Worm (Caenorhabditis elegans) whole organism, young adult: Measurements from ENCODE around the gene T22C8.6.
A peak's percentile ranks its signal among the peaks of the same experiment; 100 is the strongest.

Experiments
- B0261.1 ChIP-seq: sonication (generic microtip); optimal IDR thresholded peaks from 2 replicates; lab custom pipeline; 2016; ENCODE audit warnings: mild to moderate bottlenecking, missing genetic modification characterization, moderate library complexity, missing compliant biosample characterization
- D2030.7 ChIP-seq: fragments of 200-800 bp; sonication (Bioruptor generic); IDR thresholded peaks from 2 replicates; pipeline ENCODE4 v1.3.6; 2022; ENCODE audit warnings: missing genetic modification reagents, missing genetic modification characterization, missing compliant biosample characterization
- F23B12.7 ChIP-seq: sonication (generic microtip); optimal IDR thresholded peaks from 2 replicates; lab custom pipeline; 2017; ENCODE audit warnings: missing genetic modification characterization, mild to moderate bottlenecking, missing compliant biosample characterization, antibody characterized with exemption, moderate library complexity; ENCODE audit not compliant: insufficient read depth
- F33H1.4 ChIP-seq: fragments of 200-800 bp; sonication (Bioruptor generic); IDR thresholded peaks from 2 replicates; pipeline ENCODE4 v1.3.6; 2022; ENCODE audit warnings: missing genetic modification reagents, missing genetic modification characterization, missing compliant biosample characterization
- F57A8.1 ChIP-seq: fragments of 200-800 bp; sonication (Bioruptor generic); optimal IDR thresholded peaks from 2 replicates; lab custom pipeline; 2018; ENCODE audit warnings: mild to moderate bottlenecking, missing genetic modification characterization, moderate library complexity, missing compliant biosample characterization
- F57C9.4 ChIP-seq: sonication (generic microtip); optimal IDR thresholded peaks from 2 replicates; lab custom pipeline; 2017; ENCODE audit warnings: mild to moderate bottlenecking, missing genetic modification characterization, missing compliant biosample characterization
- K12H6.12 ChIP-seq: fragments of 200-800 bp; sonication (Bioruptor generic); optimal IDR thresholded peaks from 2 replicates; lab custom pipeline; 2018; ENCODE audit warnings: mild to moderate bottlenecking, missing genetic modification characterization, missing compliant biosample characterization
- T07F8.4 ChIP-seq: sonication (generic microtip); optimal IDR thresholded peaks from 2 replicates; lab custom pipeline; 2016; ENCODE audit warnings: mild to moderate bottlenecking, missing genetic modification characterization, moderate library complexity, missing compliant biosample characterization
- Y53F4B.3 ChIP-seq: fragments of 200-800 bp; sonication (Bioruptor generic); IDR thresholded peaks from 2 replicates; pipeline ENCODE4 v1.3.6; 2022; ENCODE audit warnings: missing genetic modification reagents, missing genetic modification characterization, missing compliant biosample characterization
- Y95B8A.8 ChIP-seq: fragments of 200-800 bp; sonication (Bioruptor generic); IDR thresholded peaks from 2 replicates; pipeline ENCODE4 v1.3.6; 2022; ENCODE audit warnings: missing genetic modification reagents, missing genetic modification characterization, missing compliant biosample characterization
- aptf-3 ChIP-seq: fragments of 200-800 bp; sonication (Bioruptor generic); IDR thresholded peaks from 2 replicates; pipeline ENCODE4 v1.3.6; 2022; ENCODE audit warnings: missing genetic modification characterization, missing compliant biosample characterization
- attf-5 ChIP-seq: fragments of 200-800 bp; sonication (Bioruptor generic); optimal IDR thresholded peaks from 2 replicates; lab custom pipeline; 2018; ENCODE audit warnings: mild to moderate bottlenecking, missing genetic modification characterization, missing compliant biosample characterization
- cebp-1 ChIP-seq, 2 experiments: fragments of 200-800 bp in 1 of 2; sonication (Bioruptor generic) in 1 of 2; sonication (generic microtip) in 1 of 2; IDR thresholded peaks in 1 of 2; optimal IDR thresholded peaks in 1 of 2; 2 replicates each; pipeline versions ENCODE4 v1.3.6 to Lab custom; 2017 to 2022; ENCODE audit warnings: missing compliant biosample characterization in 2 of 2, missing genetic modification characterization in 2 of 2, mild to moderate bottlenecking in 1 of 2, missing genetic modification reagents in 1 of 2, moderate library complexity in 1 of 2
- ceh-40 ChIP-seq: fragments of 200-800 bp; sonication (Bioruptor generic); IDR thresholded peaks from 2 replicates; pipeline ENCODE4 v1.3.6; 2022; ENCODE audit warnings: missing genetic modification characterization, missing compliant biosample characterization
- chd-7 ChIP-seq: sonication (generic microtip); optimal IDR thresholded peaks from 2 replicates; lab custom pipeline; 2016; ENCODE audit warnings: mild to moderate bottlenecking, missing genetic modification characterization, moderate library complexity, missing compliant biosample characterization
- dpl-1 ChIP-seq: fragments of 150-350 bp; optimal IDR thresholded peaks from 2 replicates; lab custom pipeline; 2014; ENCODE audit warnings: missing biosample characterization, missing genetic modification reagents, missing genetic modification characterization
- efl-1 ChIP-seq: fragments of 150-350 bp; optimal IDR thresholded peaks from 2 replicates; lab custom pipeline; 2014; ENCODE audit warnings: missing biosample characterization, missing genetic modification reagents, missing genetic modification characterization
- ekl-4 ChIP-seq: fragments of 200-800 bp; sonication (Bioruptor generic); IDR thresholded peaks from 2 replicates; pipeline ENCODE4 v1.3.6; 2022; ENCODE audit warnings: missing genetic modification reagents, missing genetic modification characterization, missing compliant biosample characterization
- fkh-3 ChIP-seq: sonication (generic microtip); optimal IDR thresholded peaks from 2 replicates; lab custom pipeline; 2016; ENCODE audit warnings: mild to moderate bottlenecking, missing genetic modification characterization, missing compliant biosample characterization
- him-1 ChIP-seq: sonication (generic microtip); optimal IDR thresholded peaks from 2 replicates; lab custom pipeline; 2016; ENCODE audit warnings: missing genotype, missing genetic modification reagents, missing genetic modification characterization, missing compliant biosample characterization
- hmg-1.2 ChIP-seq: fragments of 200-800 bp; sonication (Bioruptor generic); IDR thresholded peaks from 2 replicates; pipeline ENCODE4 v1.3.6; 2022; ENCODE audit warnings: missing genetic modification reagents, missing genetic modification characterization, missing compliant biosample characterization
- hrde-1 ChIP-seq: sonication (generic microtip); optimal IDR thresholded peaks from 2 replicates; lab custom pipeline; 2016; ENCODE audit warnings: missing genetic modification characterization, mild to moderate bottlenecking, missing compliant biosample characterization, moderate library complexity, missing genotype, missing genetic modification reagents, borderline replicate concordance
- lin-54 ChIP-seq: fragments of 200-800 bp; sonication (Bioruptor generic); optimal IDR thresholded peaks from 2 replicates; lab custom pipeline; 2018; ENCODE audit warnings: mild to moderate bottlenecking, missing genetic modification characterization, missing compliant biosample characterization
- lir-1 ChIP-seq: fragments of 200-800 bp; sonication (Bioruptor generic); conservative IDR thresholded peaks from 2 replicates; pipeline ENCODE4 v1.3.6; 2022; ENCODE audit warnings: missing genetic modification reagents, missing genetic modification characterization, missing compliant biosample characterization
- lsl-1 ChIP-seq: fragments of 200-800 bp; sonication (Bioruptor generic); optimal IDR thresholded peaks from 2 replicates; lab custom pipeline; 2018; ENCODE audit warnings: mild to moderate bottlenecking, missing genetic modification characterization, moderate library complexity, missing compliant biosample characterization
- madf-6 ChIP-seq: fragments of 200-800 bp; sonication (Bioruptor generic); IDR thresholded peaks from 2 replicates; pipeline ENCODE4 v1.3.6; 2022; ENCODE audit warnings: missing genetic modification reagents, missing genetic modification characterization, missing compliant biosample characterization
- mcd-1 ChIP-seq: fragments of 200-800 bp; sonication (Bioruptor generic); IDR thresholded peaks from 2 replicates; pipeline ENCODE4 v1.3.6; 2022; ENCODE audit warnings: missing genetic modification reagents, missing genetic modification characterization, missing compliant biosample characterization
- nhr-27 ChIP-seq: fragments of 200-800 bp; sonication (Bioruptor generic); optimal IDR thresholded peaks from 2 replicates; lab custom pipeline; 2018; ENCODE audit warnings: mild to moderate bottlenecking, missing genetic modification characterization, moderate library complexity, missing compliant biosample characterization
- rec-8 ChIP-seq, 2 experiments: sonication (generic microtip); optimal IDR thresholded peaks; 2 replicates each; lab custom pipeline; 2016; ENCODE audit warnings: mild to moderate bottlenecking in 2 of 2, missing genetic modification characterization in 2 of 2, missing genetic modification reagents in 2 of 2, missing genotype in 2 of 2, missing biosample characterization in 1 of 2, missing compliant biosample characterization in 1 of 2, moderate library complexity in 1 of 2
- sdz-38 ChIP-seq: sonication (generic microtip); optimal IDR thresholded peaks from 2 replicates; lab custom pipeline; 2016; ENCODE audit warnings: missing genotype, missing genetic modification characterization, missing compliant biosample characterization
- sea-2 ChIP-seq: fragments of 200-800 bp; sonication (Bioruptor generic); IDR thresholded peaks from 2 replicates; pipeline ENCODE4 v1.3.6; 2022; ENCODE audit warnings: missing genetic modification characterization, missing compliant biosample characterization
- snpc-1.1 ChIP-seq: sonication (generic microtip); optimal IDR thresholded peaks from 2 replicates; lab custom pipeline; 2017; ENCODE audit warnings: missing genetic modification characterization, mild to moderate bottlenecking, missing compliant biosample characterization, antibody characterized with exemption, moderate library complexity, missing genotype, missing genetic modification reagents; ENCODE audit not compliant: insufficient read depth
- snpc-1.3 ChIP-seq: sonication (generic microtip); optimal IDR thresholded peaks from 2 replicates; lab custom pipeline; 2017; ENCODE audit warnings: missing genetic modification characterization, mild to moderate bottlenecking, missing compliant biosample characterization, antibody characterized with exemption, moderate library complexity, missing genotype, missing genetic modification reagents; ENCODE audit not compliant: insufficient read depth
- snpc-4 ChIP-seq, 5 experiments: fragments of 150-350 bp in 1 of 5; sonication (generic microtip) in 4 of 5; optimal IDR thresholded peaks; 2 replicates each; lab custom pipeline; 2014 to 2018; ENCODE audit warnings: missing genetic modification characterization in 5 of 5, missing biosample characterization in 3 of 5, antibody characterized with exemption in 2 of 5, mild to moderate bottlenecking in 2 of 5, missing compliant biosample characterization in 2 of 5, missing genotype in 2 of 5, moderate library complexity in 2 of 5, missing genetic modification reagents in 1 of 5
- sptf-2 ChIP-seq: fragments of 200-800 bp; sonication (Bioruptor generic); optimal IDR thresholded peaks from 2 replicates; lab custom pipeline; 2018; ENCODE audit warnings: mild to moderate bottlenecking, missing genetic modification characterization, missing compliant biosample characterization
- tbp1 ChIP-seq: fragments of 200-800 bp; sonication (Bioruptor generic); optimal IDR thresholded peaks from 2 replicates; lab custom pipeline; 2018; ENCODE audit warnings: mild to moderate bottlenecking, missing genetic modification characterization, missing compliant biosample characterization
- unc-130 ChIP-seq: sonication (generic microtip); optimal IDR thresholded peaks from 2 replicates; lab custom pipeline; 2016; ENCODE audit warnings: missing genetic modification reagents, missing genetic modification characterization, missing compliant biosample characterization
- unc-62 ChIP-seq: fragments of 150-350 bp; optimal IDR thresholded peaks from 2 replicates; lab custom pipeline; 2014; ENCODE audit warnings: missing biosample characterization, missing genetic modification reagents, missing genetic modification characterization
- xnd-1 ChIP-seq: sonication (generic microtip); optimal IDR thresholded peaks from 2 replicates; lab custom pipeline; 2016; ENCODE audit warnings: missing genotype, missing genetic modification reagents, missing genetic modification characterization, missing compliant biosample characterization
- zfh-2 ChIP-seq: fragments of 200-800 bp; sonication (Bioruptor generic); conservative IDR thresholded peaks from 2 replicates; pipeline ENCODE4 v1.3.6; 2022; ENCODE audit warnings: missing genetic modification reagents, missing genetic modification characterization, missing compliant biosample characterization
- zim-3 ChIP-seq: sonication (generic microtip); optimal IDR thresholded peaks from 2 replicates; lab custom pipeline; 2017; ENCODE audit warnings: mild to moderate bottlenecking, missing genetic modification characterization, moderate library complexity, missing compliant biosample characterization
- ztf-25 ChIP-seq: fragments of 200-800 bp; sonication (Bioruptor generic); IDR thresholded peaks from 2 replicates; pipeline ENCODE4 v1.3.6; 2022; ENCODE audit warnings: missing genetic modification reagents, missing genetic modification characterization, missing compliant biosample characterization
- ztf-6 ChIP-seq: fragments of 200-800 bp; sonication (Bioruptor generic); IDR thresholded peaks from 2 replicates; pipeline ENCODE4 v1.3.6; 2022; ENCODE audit warnings: missing genetic modification reagents, missing genetic modification characterization, missing compliant biosample characterization

Gene T22C8.6

DNA sequence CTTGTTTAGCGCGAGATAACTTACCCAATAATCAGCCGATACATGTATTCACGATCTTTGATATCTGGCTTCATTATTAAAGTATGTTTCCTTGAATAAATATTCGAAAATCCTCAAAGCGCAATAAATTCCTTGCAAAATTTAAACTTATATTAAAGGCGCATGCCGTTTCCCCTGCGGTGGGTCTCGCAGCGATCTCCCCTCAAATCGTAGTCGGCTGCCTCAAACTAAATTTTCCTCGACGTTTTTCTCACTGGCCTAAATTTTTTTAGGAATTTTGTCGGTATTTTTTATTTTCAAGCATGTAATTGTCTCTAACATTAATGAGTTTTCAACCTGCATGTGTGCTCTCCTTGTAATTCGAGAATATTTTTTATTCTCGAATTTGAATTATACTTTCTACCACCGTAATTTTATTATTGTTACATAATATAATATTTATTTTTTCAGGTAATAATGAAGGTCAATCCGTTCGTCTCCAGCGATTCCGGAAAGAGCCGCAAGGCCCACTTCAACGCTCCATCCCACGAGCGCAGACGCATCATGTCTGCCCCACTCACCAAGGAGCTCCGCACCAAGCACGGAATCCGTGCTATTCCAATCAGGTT is 27.6 kb downstream of the T22C8.6 start, which contains the start of the genes cpf-1 and rpl-26:
TSS of gene cpf-1 (minus strand) at position 104 of the 608 bp plus-strand sequence.
TSS of gene rpl-26 (plus strand) at position 449 of the 608 bp plus-strand sequence.
- TF ChIP-seq dpl-1 (GFP tag; lab: Kevin White, UChicago) (no peak), chd-7 (tag; lab: Kevin White, UChicago) (no peak), T07F8.4 (tag; lab: Kevin White, UChicago) (no peak), madf-6 (GFP tag; lab: Robert Waterston, UW) (peak; percentile 38; the same call in 1 of the 2 replicates), B0261.1 (tag; lab: Kevin White, UChicago) (no peak), tbp1 (peak; percentile 33), cebp-1 (GFP tag; IDR thresholded peaks at IDR 0.05; lab: Robert Waterston, UW) (no peak), cebp-1 (tag; optimal IDR thresholded peaks at IDR 0.05; lab: Kevin White, UChicago) (no peak), mcd-1 (GFP tag; lab: Robert Waterston, UW) (peak; percentile 32; the same call in 1 of the 2 replicates), rec-8 (tag; optimal IDR thresholded peaks at IDR 0.05; lab: Kevin White, UChicago) (no peak), D2030.7 (GFP tag; lab: Robert Waterston, UW) (no peak), nhr-27 (no peak), ekl-4 (GFP tag; lab: Robert Waterston, UW) (no peak), lir-1 (no peak), unc-130 (GFP tag; lab: Kevin White, UChicago) (no peak), sptf-2 (GFP tag; lab: Kevin White, UChicago) (peak; percentile 92), xnd-1 (tag; lab: Kevin White, UChicago) (no peak), ztf-6 (GFP tag; lab: Robert Waterston, UW) (no peak), fkh-3 (tag; lab: Kevin White, UChicago) (no peak), K12H6.12 (no peak), sea-2 (GFP tag; lab: Robert Waterston, UW) (no peak), F23B12.7 (peak; percentile 30), F57C9.4 (tag; lab: Kevin White, UChicago) (no peak), ceh-40 (GFP tag; lab: Robert Waterston, UW) (no peak), aptf-3 (no peak), attf-5 (peak; percentile 18), Y53F4B.3 (GFP tag; lab: Robert Waterston, UW) (no peak), zim-3 (tag; lab: Kevin White, UChicago) (no peak), F33H1.4 (GFP tag; lab: Robert Waterston, UW) (peak; percentile 88), sdz-38 (tag; lab: Kevin White, UChicago) (no peak), zfh-2 (GFP tag; lab: Robert Waterston, UW) (0 out of 2 replicates have a peak, but pooled peaks have one; percentile 8), unc-62 (GFP tag; lab: Kevin White, UChicago) (no peak), snpc-1.3 (tag; lab: Kevin White, UChicago) (peak; percentile 34), hmg-1.2 (peak; percentile 28; the same call in 1 of the 2 replicates), snpc-1.1 (peak; percentile 54), lsl-1 (peak; percentile 34), hrde-1 (tag; lab: Kevin White, UChicago) (no peak), efl-1 (GFP tag; lab: Kevin White, UChicago) (peak; percentile 9), ztf-25 (GFP tag; lab: Robert Waterston, UW) (no peak), F57A8.1 (GFP tag; lab: Kevin White, UChicago) (no peak), lin-54 (GFP tag; lab: Kevin White, UChicago) (peak; percentile 60), him-1 (no peak), snpc-4 (GFP tag; optimal IDR thresholded peaks at IDR 0.05; lab: Kevin White, UChicago) (peak; percentile 71), snpc-4 (tag; optimal IDR thresholded peaks at IDR 0.05; lab: Kevin White, UChicago) (peak; percentile 55 to 80 (median 74)), Y95B8A.8 (GFP tag; lab: Robert Waterston, UW) (no peak)
